Fruit fly (Drosophila melanogaster) whole organism: ENCODE data around the gene Naa15-16.

Experiments used
- Dll ChIP-seq: fragments of >200 bp; optimal IDR thresholded peaks from 2 replicates; lab custom pipeline; 2017
- EcR ChIP-seq, 2 experiments: fragments of >200 bp; optimal IDR thresholded peaks; 2 replicates each; lab custom pipeline; 2017; ENCODE audit warnings: missing biosample characterization in 2 of 2, missing genetic modification characterization in 2 of 2, missing genetic modification reagents in 2 of 2
- pan ChIP-seq: fragments of >200 bp; optimal IDR thresholded peaks from 2 replicates; lab custom pipeline; 2017
- psq ChIP-seq: fragments of >200 bp; optimal IDR thresholded peaks from 2 replicates; lab custom pipeline; 2017
- usp ChIP-seq: fragments of >200 bp; optimal IDR thresholded peaks from 2 replicates; lab custom pipeline; 2017; ENCODE audit warnings: missing biosample characterization, missing genetic modification characterization, mixed read lengths

DNA sequence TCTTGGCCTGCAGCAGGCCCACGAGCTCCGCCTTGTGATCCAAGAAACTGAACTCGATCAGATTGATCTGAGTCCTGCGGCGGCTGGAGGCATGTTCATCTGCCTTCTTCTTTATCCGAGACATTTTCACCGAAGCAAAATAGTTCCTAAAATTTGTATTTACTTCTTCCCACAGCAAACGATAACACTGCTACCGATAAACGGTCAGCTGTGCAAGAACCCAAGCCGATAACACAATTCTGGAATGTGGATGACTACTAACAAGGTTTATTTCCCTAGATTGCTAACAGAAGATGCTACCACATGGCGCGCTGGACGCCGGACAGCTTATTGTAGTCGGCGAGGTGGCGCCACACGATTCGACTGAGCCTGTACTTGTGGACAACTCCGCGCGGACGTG, 650 bp upstream of the Naa15-16 start, which contains the start of gene CG32533:
- TF ChIP-seq usp (GFP tag; lab: Kevin White, UChicago) (no peak), psq (lab: Kevin White, UChicago) (no peak), pan (lab: Kevin White, UChicago) (no peak), EcR (GFP tag; optimal IDR thresholded peaks at IDR 0.05; lab: Kevin White, UChicago) (no peak), Dll (lab: Kevin White, UChicago) (no peak)
